Fruit fly (Drosophila melanogaster) whole organism, embryonic: ENCODE measurements around the gene CG5096.

Source experiments
- Abd-B ChIP-seq: fragments of 200-800 bp; sonication (Bioruptor generic); optimal IDR thresholded peaks from 2 replicates; lab custom pipeline; 2018; ENCODE audit warnings: missing biosample characterization, mild to moderate bottlenecking, missing genetic modification characterization, moderate library complexity
- Atf3 ChIP-seq: fragments of 200-800 bp; sonication (Bioruptor generic); optimal IDR thresholded peaks from 3 replicates; lab custom pipeline; 2016; ENCODE audit warnings: missing biosample characterization, missing genetic modification characterization
- B-H2 ChIP-seq: fragments of 200-800 bp; sonication (Bioruptor generic); optimal IDR thresholded peaks from 2 replicates; lab custom pipeline; 2018; ENCODE audit warnings: missing biosample characterization, mild to moderate bottlenecking, missing genetic modification characterization
- CG10565 ChIP-seq: fragments of 200-800 bp; sonication (Bioruptor generic); optimal IDR thresholded peaks from 3 replicates; lab custom pipeline; 2016; ENCODE audit warnings: missing biosample characterization, mild to moderate bottlenecking, missing genetic modification characterization
- CG11504 ChIP-seq: fragments of 200-800 bp; sonication (Bioruptor generic); optimal IDR thresholded peaks from 3 replicates; lab custom pipeline; 2019; ENCODE audit warnings: missing biosample characterization, mild to moderate bottlenecking, missing genetic modification characterization, moderate library complexity
- CG11560 ChIP-seq: fragments of 200-800 bp; sonication (Bioruptor generic); IDR thresholded peaks from 3 replicates; pipeline ENCODE4 v1.3.6; 2022; ENCODE audit warnings: missing biosample characterization, missing genetic modification characterization
- CG11696 ChIP-seq: fragments of 200-800 bp; sonication (Bioruptor generic); IDR thresholded peaks from 2 replicates; pipeline ENCODE4 v1.3.6; 2022; ENCODE audit warnings: missing biosample characterization, missing genetic modification characterization
- CG12071 ChIP-seq: fragments of 200-800 bp; sonication (Bioruptor generic); optimal IDR thresholded peaks from 3 replicates; lab custom pipeline; 2018; ENCODE audit warnings: missing biosample characterization, mild to moderate bottlenecking, missing genetic modification characterization
- CG12391 ChIP-seq: fragments of 200-800 bp; sonication (Bioruptor generic); optimal IDR thresholded peaks from 3 replicates; lab custom pipeline; 2018; ENCODE audit warnings: missing biosample characterization, mild to moderate bottlenecking, missing genetic modification characterization, moderate library complexity
- CG13894 ChIP-seq: fragments of 200-800 bp; sonication (Bioruptor generic); optimal IDR thresholded peaks from 3 replicates; lab custom pipeline; 2018; ENCODE audit warnings: missing biosample characterization, mild to moderate bottlenecking, missing genetic modification characterization, moderate library complexity
- CG14965 ChIP-seq: fragments of 200-800 bp; sonication (Bioruptor generic); optimal IDR thresholded peaks from 2 replicates; lab custom pipeline; 2016; ENCODE audit warnings: missing biosample characterization, missing genetic modification characterization, borderline replicate concordance
- CG16863 ChIP-seq: fragments of 200-800 bp; sonication (Bioruptor generic); optimal IDR thresholded peaks from 3 replicates; lab custom pipeline; 2016; ENCODE audit warnings: missing biosample characterization, missing genetic modification characterization
- CG17186 ChIP-seq: fragments of 200-800 bp; sonication (Bioruptor generic); optimal IDR thresholded peaks from 3 replicates; lab custom pipeline; 2017; ENCODE audit warnings: missing biosample characterization, missing genetic modification reagents, missing genetic modification characterization
- CG17568 ChIP-seq: fragments of 200-800 bp; sonication (Bioruptor generic); optimal IDR thresholded peaks from 2 replicates; lab custom pipeline; 2018; ENCODE audit warnings: missing biosample characterization, mild to moderate bottlenecking, missing genetic modification characterization, moderate library complexity
- CG1832 ChIP-seq: fragments of 200-800 bp; sonication (Bioruptor generic); optimal IDR thresholded peaks from 2 replicates; lab custom pipeline; 2017; ENCODE audit warnings: missing biosample characterization, mild to moderate bottlenecking, missing genetic modification characterization, inconsistent platforms
- CG18476 ChIP-seq: fragments of 200-800 bp; sonication (Bioruptor generic); optimal IDR thresholded peaks from 2 replicates; lab custom pipeline; 2016; ENCODE audit warnings: missing biosample characterization, mild to moderate bottlenecking, missing genetic modification characterization
- CG2129 ChIP-seq: fragments of 200-800 bp; sonication (Bioruptor generic); IDR thresholded peaks from 2 replicates; pipeline ENCODE4 v1.3.6; 2022; ENCODE audit warnings: missing biosample characterization, missing genetic modification characterization; ENCODE audit not compliant: partially characterized antibody
- CG2199 ChIP-seq: fragments of 200-800 bp; sonication (Bioruptor generic); IDR thresholded peaks from 3 replicates; pipeline ENCODE4 v1.3.6; 2022; ENCODE audit warnings: missing biosample characterization, missing genetic modification characterization
- CG31365 ChIP-seq: fragments of 200-800 bp; sonication (Bioruptor generic); optimal IDR thresholded peaks from 2 replicates; lab custom pipeline; 2018; ENCODE audit warnings: missing biosample characterization, mild to moderate bottlenecking, missing genetic modification characterization
- CG31441 ChIP-seq: fragments of 200-800 bp; sonication (Bioruptor generic); IDR thresholded peaks from 2 replicates; pipeline ENCODE4 v1.3.6; 2022; ENCODE audit warnings: missing biosample characterization, missing genetic modification characterization
- CG3281 ChIP-seq: fragments of 200-800 bp; sonication (Bioruptor generic); optimal IDR thresholded peaks from 3 replicates; lab custom pipeline; 2017; ENCODE audit warnings: missing biosample characterization, mild to moderate bottlenecking, missing genetic modification characterization
- CG6683 ChIP-seq: fragments of 200-800 bp; sonication (Bioruptor generic); optimal IDR thresholded peaks from 2 replicates; lab custom pipeline; 2017; ENCODE audit warnings: missing biosample characterization, mild to moderate bottlenecking, missing genetic modification characterization, missing genetic modification reagents
- CG7556 ChIP-seq: fragments of 200-800 bp; sonication (Bioruptor generic); optimal IDR thresholded peaks from 2 replicates; lab custom pipeline; 2017; ENCODE audit warnings: missing biosample characterization, mild to moderate bottlenecking, missing genetic modification characterization
- CG8359 ChIP-seq: fragments of 200-800 bp; sonication (Bioruptor generic); optimal IDR thresholded peaks from 2 replicates; lab custom pipeline; 2017; ENCODE audit warnings: missing biosample characterization, mild to moderate bottlenecking, missing genetic modification characterization, borderline replicate concordance
- CG8765 ChIP-seq: fragments of 200-800 bp; sonication (Bioruptor generic); IDR thresholded peaks from 2 replicates; pipeline ENCODE4 v1.3.6; 2022; ENCODE audit warnings: missing biosample characterization, missing genetic modification characterization
- CG9215 ChIP-seq: fragments of 200-800 bp; sonication (Bioruptor generic); IDR thresholded peaks from 2 replicates; pipeline ENCODE4 v1.3.6; 2022; ENCODE audit warnings: missing biosample characterization, missing genetic modification characterization
- D19A ChIP-seq: fragments of 200-800 bp; optimal IDR thresholded peaks from 3 replicates; lab custom pipeline; 2019; ENCODE audit warnings: missing biosample characterization, mild to moderate bottlenecking, missing genetic modification characterization, moderate library complexity
- D19B ChIP-seq: fragments of 200-800 bp; sonication (Bioruptor generic); optimal IDR thresholded peaks from 2 replicates; lab custom pipeline; 2017; ENCODE audit warnings: missing biosample characterization, mild to moderate bottlenecking, missing genetic modification characterization
- Dref ChIP-seq: fragments of 200-800 bp; sonication (Bioruptor generic); IDR thresholded peaks from 2 replicates; pipeline ENCODE4 v1.3.6; 2022; ENCODE audit warnings: missing biosample characterization, missing genetic modification characterization
- E2f1 ChIP-seq: fragments of 200-800 bp; sonication (Bioruptor generic); IDR thresholded peaks from 2 replicates; pipeline ENCODE4 v1.3.6; 2022; ENCODE audit warnings: missing biosample characterization, missing genetic modification characterization
- Eip74EF ChIP-seq, 2 experiments: fragments of 200-800 bp in 1 of 2; fragments of >200 bp in 1 of 2; sonication (Bioruptor generic) in 1 of 2; optimal IDR thresholded peaks; 2 replicates each; lab custom pipeline; 2017 to 2019; ENCODE audit warnings: missing biosample characterization in 2 of 2, missing genetic modification characterization in 2 of 2, mild to moderate bottlenecking in 1 of 2, moderate library complexity in 1 of 2
- HLH4C ChIP-seq: fragments of 200-800 bp; sonication (Bioruptor generic); IDR thresholded peaks from 3 replicates; pipeline ENCODE4 v1.3.6; 2022; ENCODE audit warnings: missing biosample characterization, missing genetic modification characterization; ENCODE audit not compliant: partially characterized antibody
- Lpt ChIP-seq: fragments of >200 bp; optimal IDR thresholded peaks from 2 replicates; lab custom pipeline; 2018; ENCODE audit warnings: missing biosample characterization, missing genetic modification characterization
- Med ChIP-seq: fragments of 200-800 bp; sonication (Bioruptor generic); peaks from one replicate; lab custom pipeline; 2016; ENCODE audit warnings: missing biosample characterization, missing genetic modification characterization, mild to moderate bottlenecking, inconsistent platforms, moderate library complexity
- Mes4 ChIP-seq: fragments of 200-800 bp; sonication (Bioruptor generic); optimal IDR thresholded peaks from 2 replicates; lab custom pipeline; 2016; ENCODE audit warnings: missing biosample characterization, missing genetic modification characterization
- Opbp ChIP-seq: fragments of 200-800 bp; sonication (Bioruptor generic); IDR thresholded peaks from 3 replicates; pipeline ENCODE4 v1.3.6; 2022; ENCODE audit warnings: missing biosample characterization, missing genetic modification characterization; ENCODE audit not compliant: partially characterized antibody
- Rfx ChIP-seq: fragments of 200-800 bp; sonication (Bioruptor generic); IDR thresholded peaks from 2 replicates; pipeline ENCODE4 v1.3.6; 2022; ENCODE audit warnings: missing biosample characterization, missing genetic modification characterization
- Stat92E ChIP-seq, 3 experiments: fragments of >200 bp in 2 of 3; fragments of 200-800 bp in 1 of 3; sonication (Bioruptor generic) in 1 of 3; optimal IDR thresholded peaks; 2 replicates each; lab custom pipeline; 2017 to 2019; ENCODE audit warnings: missing biosample characterization in 3 of 3, missing genetic modification characterization in 3 of 3, mild to moderate bottlenecking in 1 of 3, moderate library complexity in 1 of 3
- Vsx1 ChIP-seq: fragments of 200-800 bp; sonication (Bioruptor generic); optimal IDR thresholded peaks from 2 replicates; lab custom pipeline; 2017; ENCODE audit warnings: missing biosample characterization, mild to moderate bottlenecking, missing genetic modification characterization, missing genetic modification reagents
- chif ChIP-seq, 2 experiments: fragments of 200-800 bp; sonication (Bioruptor generic); optimal IDR thresholded peaks; 3 replicates each; lab custom pipeline; 2016; ENCODE audit warnings: missing biosample characterization in 2 of 2, missing genetic modification characterization in 2 of 2
- cwo ChIP-seq: fragments of 200-800 bp; sonication (Bioruptor generic); optimal IDR thresholded peaks from 3 replicates; lab custom pipeline; 2017; ENCODE audit warnings: missing biosample characterization, missing genetic modification characterization, mild to moderate bottlenecking, moderate library complexity, missing genetic modification reagents
- danr ChIP-seq: fragments of 200-800 bp; sonication (Bioruptor generic); IDR thresholded peaks from 2 replicates; pipeline ENCODE4 v1.3.6; 2022; ENCODE audit warnings: missing biosample characterization, missing genetic modification characterization
- hbn ChIP-seq: fragments of 200-800 bp; sonication (Bioruptor generic); IDR thresholded peaks from 2 replicates; pipeline ENCODE4 v1.3.6; 2022; ENCODE audit warnings: missing biosample characterization, missing genetic modification characterization; ENCODE audit not compliant: partially characterized antibody
- ken ChIP-seq: fragments of 200-800 bp; sonication (Bioruptor generic); IDR thresholded peaks from 3 replicates; pipeline ENCODE4 v1.3.6; 2022; ENCODE audit warnings: missing biosample characterization, missing genetic modification characterization
- klu ChIP-seq: fragments of 200-800 bp; sonication (Bioruptor generic); IDR thresholded peaks from 2 replicates; pipeline ENCODE4 v1.3.6; 2022; ENCODE audit warnings: missing biosample characterization, missing genetic modification characterization
- nmo ChIP-seq: fragments of 200-800 bp; sonication (Bioruptor generic); optimal IDR thresholded peaks from 2 replicates; lab custom pipeline; 2018; ENCODE audit warnings: missing biosample characterization, mild to moderate bottlenecking, missing genetic modification characterization, moderate library complexity
- prd ChIP-seq, 3 experiments: fragments of >200 bp in 2 of 3; fragments of 200-800 bp in 1 of 3; sonication (Bioruptor generic) in 1 of 3; optimal IDR thresholded peaks in 2 of 3; IDR thresholded peaks in 1 of 3; 2 replicates in 2 of 3; 3 replicates in 1 of 3; pipeline versions ENCODE4 v1.3.6 to Lab custom; 2017 to 2022; ENCODE audit warnings: missing biosample characterization in 1 of 3, missing genetic modification characterization in 1 of 3
- pros ChIP-seq: fragments of 200-800 bp; sonication (Bioruptor generic); optimal IDR thresholded peaks from 3 replicates; lab custom pipeline; 2019; ENCODE audit warnings: missing biosample characterization, mild to moderate bottlenecking, missing genetic modification characterization, moderate library complexity
- tin ChIP-seq: fragments of 200-800 bp; sonication (Bioruptor generic); optimal IDR thresholded peaks from 3 replicates; lab custom pipeline; 2016; ENCODE audit warnings: missing biosample characterization, missing genetic modification characterization

The CG5096 gene

DNA sequence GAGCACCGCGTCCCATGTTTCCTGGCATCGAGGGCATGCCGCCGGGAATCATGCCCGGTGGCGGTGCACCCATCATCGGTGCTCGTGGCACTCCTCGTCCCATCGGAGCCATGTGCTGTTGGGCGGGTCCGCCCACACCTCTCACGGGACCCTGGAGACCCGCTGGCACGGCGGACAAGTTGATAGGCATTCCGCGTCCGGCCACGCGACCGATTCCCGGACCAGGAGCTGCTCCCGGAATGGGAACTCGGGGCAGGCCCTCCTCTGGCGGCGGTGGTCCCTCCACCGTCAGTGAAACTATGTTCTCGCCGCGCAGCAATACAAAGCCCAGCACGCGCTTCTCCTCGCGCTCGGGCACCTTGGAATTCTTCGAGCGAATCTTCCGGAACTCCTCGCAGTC is 43.5 kb downstream of the CG5096 start (continued):
- TF ChIP-seq Mes4 (GFP tag; lab: Kevin White, UChicago) (no peak), Stat92E (GFP tag; optimal IDR thresholded peaks at IDR 0.05; lab: Kevin White, UChicago) (no peak), CG3281 (no peak), CG6683 (no peak), pros (GFP tag; lab: Kevin White, UChicago) (no peak), Opbp (0 out of 3 replicates have a peak, but pooled peaks have one; percentile 4), CG31441 (GFP tag; lab: Robert Waterston, UW) (no peak), CG16863 (no peak), tin (no peak), Med (GFP tag; lab: Kevin White, UChicago) (peak; percentile 62), CG2129 (GFP tag; lab: Robert Waterston, UW) (no peak), CG8765 (no peak), CG2199 (GFP tag; lab: Robert Waterston, UW) (no peak), CG12391 (tag; lab: Kevin White, UChicago) (no peak), Eip74EF (GFP tag; optimal IDR thresholded peaks at IDR 0.05; lab: Kevin White, UChicago) (no peak), Abd-B (GFP tag; lab: Kevin White, UChicago) (no peak), ken (GFP tag; lab: Robert Waterston, UW) (no peak), CG14965 (peak; percentile 6), CG31365 (tag; lab: Kevin White, UChicago) (no peak), CG11504 (tag; lab: Kevin White, UChicago) (no peak), CG17568 (GFP tag; lab: Kevin White, UChicago) (no peak), nmo (GFP tag; lab: Kevin White, UChicago) (no peak), chif (GFP tag; optimal IDR thresholded peaks at IDR 0.05; lab: Kevin White, UChicago) (no peak), danr (GFP tag; lab: Robert Waterston, UW) (no peak), CG1832 (GFP tag; lab: Kevin White, UChicago) (peak; percentile 9), Vsx1 (GFP tag; lab: Kevin White, UChicago) (no peak), Dref (GFP tag; lab: Robert Waterston, UW) (0 out of 2 replicates have a peak, but pooled peaks have one; percentile 6), klu (GFP tag; lab: Robert Waterston, UW) (no peak), CG9215 (GFP tag; lab: Robert Waterston, UW) (no peak), E2f1 (GFP tag; lab: Robert Waterston, UW) (no peak), CG18476 (GFP tag; lab: Kevin White, UChicago) (no peak), hbn (GFP tag; lab: Robert Waterston, UW) (no peak), Lpt (no peak), CG10565 (GFP tag; lab: Kevin White, UChicago) (no peak), HLH4C (no peak), D19A (tag; lab: Kevin White, UChicago) (no peak), D19B (GFP tag; lab: Kevin White, UChicago) (no peak), B-H2 (GFP tag; lab: Kevin White, UChicago) (no peak), cwo (GFP tag; lab: Kevin White, UChicago) (no peak), Rfx (GFP tag; lab: Robert Waterston, UW) (no peak), CG7556 (GFP tag; lab: Kevin White, UChicago) (no peak), CG11560 (peak; percentile 43; the same call in 1 of the 3 replicates), CG11696 (GFP tag; lab: Robert Waterston, UW) (no peak), Atf3 (GFP tag; lab: Kevin White, UChicago) (no peak), CG17186 (no peak), CG8359 (no peak), CG12071 (GFP tag; lab: Kevin White, UChicago) (no peak), CG13894 (no peak), prd (optimal IDR thresholded peaks at IDR 0.05; lab: Kevin White, UChicago) (no peak), prd (GFP tag; IDR thresholded peaks at IDR 0.05; lab: Robert Waterston, UW) (no peak)
